Fruit fly (Drosophila melanogaster) whole organism, pupa: Measurements from ENCODE around the gene Alh.

Experiments
- CG13204 ChIP-seq: fragments of 200-800 bp; sonication (Bioruptor generic); optimal IDR thresholded peaks from 2 replicates; lab custom pipeline; 2018; ENCODE audit warnings: missing biosample characterization, mild to moderate bottlenecking, missing genetic modification characterization, moderate library complexity
- CG14655 ChIP-seq: fragments of 200-800 bp; sonication (Bioruptor generic); optimal IDR thresholded peaks from 3 replicates; lab custom pipeline; 2017; ENCODE audit warnings: mild to moderate bottlenecking, missing biosample characterization, missing genetic modification reagents, missing genetic modification characterization
- CG15710 ChIP-seq: fragments of 200-800 bp; sonication (Bioruptor generic); optimal IDR thresholded peaks from 2 replicates; lab custom pipeline; 2018; ENCODE audit warnings: missing biosample characterization, mild to moderate bottlenecking, missing genetic modification characterization, moderate library complexity
- CG8301 ChIP-seq: fragments of 200-800 bp; sonication (Bioruptor generic); optimal IDR thresholded peaks from 2 replicates; lab custom pipeline; 2018; ENCODE audit warnings: missing biosample characterization, mild to moderate bottlenecking, missing genetic modification characterization
- Pif1A ChIP-seq: fragments of 200-800 bp; sonication (Bioruptor generic); optimal IDR thresholded peaks from 3 replicates; lab custom pipeline; 2016; ENCODE audit warnings: missing biosample characterization, missing genetic modification characterization
- Snoo ChIP-seq: fragments of 200-800 bp; sonication (Bioruptor generic); optimal IDR thresholded peaks from 3 replicates; lab custom pipeline; 2017; ENCODE audit warnings: missing biosample characterization, mild to moderate bottlenecking, missing genetic modification characterization, inconsistent platforms

DNA sequence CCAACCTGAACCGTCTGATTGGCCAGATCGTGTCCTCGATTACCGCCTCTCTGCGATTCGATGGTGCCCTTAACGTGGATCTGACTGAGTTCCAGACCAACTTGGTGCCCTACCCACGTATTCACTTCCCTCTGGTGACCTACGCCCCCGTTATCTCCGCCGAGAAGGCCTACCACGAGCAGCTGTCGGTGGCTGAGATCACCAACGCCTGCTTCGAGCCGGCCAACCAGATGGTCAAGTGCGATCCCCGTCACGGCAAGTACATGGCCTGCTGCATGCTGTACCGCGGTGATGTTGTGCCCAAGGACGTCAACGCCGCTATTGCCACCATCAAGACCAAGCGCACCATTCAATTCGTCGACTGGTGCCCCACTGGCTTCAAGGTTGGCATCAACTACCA is 36.1 kb downstream of the Alh start:
- TF ChIP-seq CG14655 (GFP tag; lab: Kevin White, UChicago) = no peak
- no peak for TF ChIP-seq Snoo
- no peak for TF ChIP-seq CG15710 (tag; lab: Kevin White, UChicago)
- no peak for TF ChIP-seq CG8301 (tag; lab: Kevin White, UChicago)
- no peak for TF ChIP-seq Pif1A (GFP tag; lab: Kevin White, UChicago)
- no peak for TF ChIP-seq CG13204 (GFP tag; lab: Kevin White, UChicago)
